Worm (Caenorhabditis elegans) whole organism, young adult: ENCODE data around the gene eelo-2.

Experiments
- B0035.1 ChIP-seq: sonication (generic microtip); optimal IDR thresholded peaks from 2 replicates; lab custom pipeline; 2016; ENCODE audit warnings: missing genetic modification characterization, mild to moderate bottlenecking, missing compliant biosample characterization, missing genotype, missing genetic modification reagents
- F23B12.7 ChIP-seq: sonication (generic microtip); optimal IDR thresholded peaks from 2 replicates; lab custom pipeline; 2017; ENCODE audit warnings: missing genetic modification characterization, mild to moderate bottlenecking, missing compliant biosample characterization, antibody characterized with exemption, moderate library complexity; ENCODE audit not compliant: insufficient read depth
- F37B4.10 ChIP-seq: fragments of 200-800 bp; sonication (Bioruptor generic); IDR thresholded peaks from 2 replicates; pipeline ENCODE4 v1.3.6; 2022; ENCODE audit warnings: missing genetic modification characterization, missing compliant biosample characterization
- F57A8.1 ChIP-seq: fragments of 200-800 bp; sonication (Bioruptor generic); optimal IDR thresholded peaks from 2 replicates; lab custom pipeline; 2018; ENCODE audit warnings: mild to moderate bottlenecking, missing genetic modification characterization, moderate library complexity, missing compliant biosample characterization
- F57C9.4 ChIP-seq: sonication (generic microtip); optimal IDR thresholded peaks from 2 replicates; lab custom pipeline; 2017; ENCODE audit warnings: mild to moderate bottlenecking, missing genetic modification characterization, missing compliant biosample characterization
- K11D2.4 ChIP-seq: fragments of 200-800 bp; sonication (Bioruptor generic); IDR thresholded peaks from 2 replicates; pipeline ENCODE4 v1.3.6; 2022; ENCODE audit warnings: missing genetic modification reagents, missing genetic modification characterization, missing compliant biosample characterization
- ama-1 ChIP-seq, 3 experiments: fragments of 150-350 bp in 1 of 3; sonication (generic microtip) in 2 of 3; optimal IDR thresholded peaks; 2 replicates each; lab custom pipeline; 2014 to 2018; ENCODE audit warnings: missing biosample characterization in 2 of 3, missing genetic modification characterization in 2 of 3, missing genetic modification reagents in 2 of 3
- aptf-3 ChIP-seq: fragments of 200-800 bp; sonication (Bioruptor generic); IDR thresholded peaks from 2 replicates; pipeline ENCODE4 v1.3.6; 2022; ENCODE audit warnings: missing genetic modification characterization, missing compliant biosample characterization
- athp-1 ChIP-seq: sonication (generic microtip); optimal IDR thresholded peaks from 2 replicates; lab custom pipeline; 2017; ENCODE audit warnings: mild to moderate bottlenecking, missing genetic modification characterization, missing compliant biosample characterization
- ccch-3 ChIP-seq: fragments of 200-800 bp; sonication (Bioruptor generic); optimal IDR thresholded peaks from 2 replicates; lab custom pipeline; 2018; ENCODE audit warnings: mild to moderate bottlenecking, missing genetic modification characterization, missing compliant biosample characterization
- cebp-2 ChIP-seq: fragments of 200-800 bp; sonication (Bioruptor generic); IDR thresholded peaks from 2 replicates; pipeline ENCODE4 v1.3.6; 2022; ENCODE audit warnings: missing genetic modification characterization, missing compliant biosample characterization
- ceh-27 ChIP-seq: fragments of 200-800 bp; sonication (Bioruptor generic); optimal IDR thresholded peaks from 2 replicates; lab custom pipeline; 2018; ENCODE audit warnings: mild to moderate bottlenecking, missing genetic modification characterization, moderate library complexity, missing compliant biosample characterization
- ceh-79 ChIP-seq: sonication (generic microtip); optimal IDR thresholded peaks from 2 replicates; lab custom pipeline; 2017; ENCODE audit warnings: mild to moderate bottlenecking, missing genetic modification characterization, missing compliant biosample characterization
- ceh-91 ChIP-seq: fragments of 200-800 bp; sonication (Bioruptor generic); IDR thresholded peaks from 2 replicates; pipeline ENCODE4 v1.3.6; 2022; ENCODE audit warnings: missing genetic modification reagents, missing genetic modification characterization, missing compliant biosample characterization
- dox-1 ChIP-seq: fragments of 200-800 bp; sonication (Bioruptor generic); IDR thresholded peaks from 2 replicates; pipeline ENCODE4 v1.3.6; 2022; ENCODE audit warnings: missing genetic modification reagents, missing genetic modification characterization, missing compliant biosample characterization
- dpff-1 ChIP-seq: sonication (generic microtip); optimal IDR thresholded peaks from 2 replicates; lab custom pipeline; 2017; ENCODE audit warnings: mild to moderate bottlenecking, missing genetic modification characterization, missing compliant biosample characterization
- efl-1 ChIP-seq: fragments of 150-350 bp; optimal IDR thresholded peaks from 2 replicates; lab custom pipeline; 2014; ENCODE audit warnings: missing biosample characterization, missing genetic modification reagents, missing genetic modification characterization
- egl-18 ChIP-seq: fragments of 200-800 bp; sonication (Bioruptor generic); IDR thresholded peaks from 2 replicates; pipeline ENCODE4 v1.3.6; 2022; ENCODE audit warnings: missing genetic modification reagents, missing genetic modification characterization, missing compliant biosample characterization
- ekl-4 ChIP-seq: fragments of 200-800 bp; sonication (Bioruptor generic); IDR thresholded peaks from 2 replicates; pipeline ENCODE4 v1.3.6; 2022; ENCODE audit warnings: missing genetic modification reagents, missing genetic modification characterization, missing compliant biosample characterization
- gei-17 ChIP-seq: fragments of 200-800 bp; sonication (Bioruptor generic); optimal IDR thresholded peaks from 2 replicates; lab custom pipeline; 2018; ENCODE audit warnings: mild to moderate bottlenecking, missing genetic modification characterization, missing compliant biosample characterization
- hlh-26 ChIP-seq: fragments of 200-800 bp; sonication (Bioruptor generic); conservative IDR thresholded peaks from 2 replicates; pipeline ENCODE4 v1.3.6; 2022; ENCODE audit warnings: missing genetic modification reagents, missing genetic modification characterization, missing compliant biosample characterization
- lag-1 ChIP-seq: fragments of 200-800 bp; sonication (Bioruptor generic); IDR thresholded peaks from 2 replicates; pipeline ENCODE4 v1.3.6; 2022; ENCODE audit warnings: missing genetic modification reagents, missing genetic modification characterization, missing compliant biosample characterization
- lin-40 ChIP-seq: sonication (generic microtip); optimal IDR thresholded peaks from 2 replicates; lab custom pipeline; 2016; ENCODE audit warnings: missing genetic modification characterization, mild to moderate bottlenecking, missing compliant biosample characterization, missing genotype, missing genetic modification reagents
- lir-1 ChIP-seq: fragments of 200-800 bp; sonication (Bioruptor generic); conservative IDR thresholded peaks from 2 replicates; pipeline ENCODE4 v1.3.6; 2022; ENCODE audit warnings: missing genetic modification reagents, missing genetic modification characterization, missing compliant biosample characterization
- madf-10 ChIP-seq: sonication (generic microtip); optimal IDR thresholded peaks from 2 replicates; lab custom pipeline; 2016; ENCODE audit warnings: mild to moderate bottlenecking, missing genetic modification characterization, missing compliant biosample characterization
- madf-3 ChIP-seq: fragments of 200-800 bp; sonication (Bioruptor generic); IDR thresholded peaks from 2 replicates; pipeline ENCODE4 v1.3.6; 2022; ENCODE audit warnings: missing genetic modification reagents, missing genetic modification characterization, missing compliant biosample characterization
- mcd-1 ChIP-seq: fragments of 200-800 bp; sonication (Bioruptor generic); IDR thresholded peaks from 2 replicates; pipeline ENCODE4 v1.3.6; 2022; ENCODE audit warnings: missing genetic modification reagents, missing genetic modification characterization, missing compliant biosample characterization
- mes-4 ChIP-seq: sonication (generic microtip); optimal IDR thresholded peaks from 2 replicates; lab custom pipeline; 2016; ENCODE audit warnings: missing genotype, missing genetic modification characterization, missing compliant biosample characterization
- nfyb-1 ChIP-seq: fragments of 200-800 bp; sonication (Bioruptor generic); IDR thresholded peaks from 2 replicates; pipeline ENCODE4 v1.3.6; 2022; ENCODE audit warnings: missing genetic modification reagents, missing genetic modification characterization, missing compliant biosample characterization
- nhr-120 ChIP-seq: fragments of 200-800 bp; sonication (Bioruptor generic); IDR thresholded peaks from 2 replicates; pipeline ENCODE4 v1.3.6; 2022; ENCODE audit warnings: missing genetic modification characterization, missing compliant biosample characterization
- pbrm-1 ChIP-seq: fragments of 200-800 bp; sonication (Bioruptor generic); IDR thresholded peaks from 2 replicates; pipeline ENCODE4 v1.3.6; 2022; ENCODE audit warnings: missing genetic modification reagents, missing genetic modification characterization, missing compliant biosample characterization
- rcor-1 ChIP-seq: fragments of 200-800 bp; sonication (Bioruptor generic); IDR thresholded peaks from 2 replicates; pipeline ENCODE4 v1.3.6; 2022; ENCODE audit warnings: missing genetic modification reagents, missing genetic modification characterization, missing compliant biosample characterization
- sea-2 ChIP-seq: fragments of 200-800 bp; sonication (Bioruptor generic); IDR thresholded peaks from 2 replicates; pipeline ENCODE4 v1.3.6; 2022; ENCODE audit warnings: missing genetic modification characterization, missing compliant biosample characterization
- snpc-1.1 ChIP-seq: sonication (generic microtip); optimal IDR thresholded peaks from 2 replicates; lab custom pipeline; 2017; ENCODE audit warnings: missing genetic modification characterization, mild to moderate bottlenecking, missing compliant biosample characterization, antibody characterized with exemption, moderate library complexity, missing genotype, missing genetic modification reagents; ENCODE audit not compliant: insufficient read depth
- snpc-3.4 ChIP-seq: sonication (generic microtip); optimal IDR thresholded peaks from 2 replicates; lab custom pipeline; 2017; ENCODE audit warnings: missing genetic modification characterization, mild to moderate bottlenecking, missing compliant biosample characterization, antibody characterized with exemption, moderate library complexity, missing genotype, missing genetic modification reagents
- sptf-2 ChIP-seq: fragments of 200-800 bp; sonication (Bioruptor generic); optimal IDR thresholded peaks from 2 replicates; lab custom pipeline; 2018; ENCODE audit warnings: mild to moderate bottlenecking, missing genetic modification characterization, missing compliant biosample characterization
- tbp1 ChIP-seq: fragments of 200-800 bp; sonication (Bioruptor generic); optimal IDR thresholded peaks from 2 replicates; lab custom pipeline; 2018; ENCODE audit warnings: mild to moderate bottlenecking, missing genetic modification characterization, missing compliant biosample characterization
- xnd-1 ChIP-seq: sonication (generic microtip); optimal IDR thresholded peaks from 2 replicates; lab custom pipeline; 2016; ENCODE audit warnings: missing genotype, missing genetic modification reagents, missing genetic modification characterization, missing compliant biosample characterization
- ztf-22 ChIP-seq: fragments of 200-800 bp; sonication (Bioruptor generic); optimal IDR thresholded peaks from 2 replicates; lab custom pipeline; 2018; ENCODE audit warnings: mild to moderate bottlenecking, missing genetic modification characterization, moderate library complexity, missing compliant biosample characterization
- ztf-25 ChIP-seq: fragments of 200-800 bp; sonication (Bioruptor generic); IDR thresholded peaks from 2 replicates; pipeline ENCODE4 v1.3.6; 2022; ENCODE audit warnings: missing genetic modification reagents, missing genetic modification characterization, missing compliant biosample characterization

The eelo-2 gene

ce11 chrIV:17279592-17280440, 29.9 kb downstream of the eelo-2 start (continued):
- TF ChIP-seq nhr-120 (GFP tag; lab: Robert Waterston, UW) (no peak), ceh-79 (tag; lab: Kevin White, UChicago) (no peak), cebp-2 (GFP tag; lab: Robert Waterston, UW) (peak; percentile 22; the same call in 1 of the 2 replicates), K11D2.4 (GFP tag; lab: Robert Waterston, UW) (peak; percentile 52; the same call in 1 of the 2 replicates), mes-4 (tag; lab: Kevin White, UChicago) (no peak), B0035.1 (no peak), gei-17 (GFP tag; lab: Kevin White, UChicago) (no peak), rcor-1 (peak; percentile 7; the same call in 1 of the 2 replicates), lag-1 (GFP tag; lab: Robert Waterston, UW) (no peak), athp-1 (peak; percentile 52), dox-1 (GFP tag; lab: Robert Waterston, UW) (peak; percentile 4), ceh-91 (no peak), lir-1 (GFP tag; lab: Robert Waterston, UW) (no peak), sptf-2 (no peak), ztf-25 (GFP tag; lab: Robert Waterston, UW) (0 out of 2 replicates have a peak, but pooled peaks have one; percentile 7), ccch-3 (no peak), snpc-1.1 (tag; lab: Kevin White, UChicago) (no peak), sea-2 (GFP tag; lab: Robert Waterston, UW) (no peak), dpff-1 (no peak), ztf-22 (no peak), hlh-26 (GFP tag; lab: Robert Waterston, UW) (no peak), ekl-4 (GFP tag; lab: Robert Waterston, UW) (peak; percentile 60; the same call in 1 of the 2 replicates), pbrm-1 (peak; percentile 23), egl-18 (GFP tag; lab: Robert Waterston, UW) (no peak; the same call in 1 of the 2 replicates), snpc-3.4 (tag; lab: Kevin White, UChicago) (no peak), F57C9.4 (tag; lab: Kevin White, UChicago) (no peak), xnd-1 (tag; lab: Kevin White, UChicago) (no peak)

- TF ChIP-seq ama-1 (optimal IDR thresholded peaks at IDR 0.05; lab: Kevin White, UChicago) (peak; percentile 81), ama-1 (GFP tag; optimal IDR thresholded peaks at IDR 0.05; lab: Kevin White, UChicago) (no peak), aptf-3 (0 out of 2 replicates have a peak, but pooled peaks have one; percentile 1), F57A8.1 (peak; percentile 10), mcd-1 (GFP tag; lab: Robert Waterston, UW) (0 out of 2 replicates have a peak, but pooled peaks have one; percentile 3), efl-1 (GFP tag; lab: Kevin White, UChicago) (no peak), madf-10 (tag; lab: Kevin White, UChicago) (no peak), lin-40 (tag; lab: Kevin White, UChicago) (no peak), sea-2 (GFP tag; lab: Robert Waterston, UW) (no peak), F23B12.7 (tag; lab: Kevin White, UChicago) (no peak), F37B4.10 (no peak), nfyb-1 (peak; percentile 2; the same call in 1 of the 2 replicates), dox-1 (GFP tag; lab: Robert Waterston, UW) (peak; percentile 2; the same call in 1 of the 2 replicates), ekl-4 (GFP tag; lab: Robert Waterston, UW) (0 out of 2 replicates have a peak, but pooled peaks have one; percentile 6), tbp1 (GFP tag; lab: Kevin White, UChicago) (no peak), ceh-27 (GFP tag; lab: Kevin White, UChicago) (no peak), madf-3 (GFP tag; lab: Robert Waterston, UW) (peak; percentile 2; the same call in 1 of the 2 replicates)
Measured at ce11 chrIV:17280441-17280939, 30.6 kb downstream of the eelo-2 start.
